Fruit fly (Drosophila melanogaster) whole organism, embryonic: ENCODE results near the gene Prp16.

ENCODE experiments used
- Adf1 ChIP-seq: fragments of 200-800 bp; sonication (Bioruptor generic); IDR thresholded peaks from 2 replicates; pipeline ENCODE4 v1.3.6; 2022; ENCODE audit warnings: missing biosample characterization, missing genetic modification characterization
- Atf6 ChIP-seq: fragments of 200-800 bp; sonication (Bioruptor generic); IDR thresholded peaks from 2 replicates; pipeline ENCODE4 v1.3.6; 2022; ENCODE audit warnings: missing biosample characterization, missing genetic modification characterization
- BEAF-32 ChIP-seq: fragments of 200-800 bp; sonication (Bioruptor generic); optimal IDR thresholded peaks from 3 replicates; lab custom pipeline; 2017; ENCODE audit warnings: missing biosample characterization, missing genetic modification characterization, mild to moderate bottlenecking, moderate library complexity, missing genetic modification reagents
- Bgb ChIP-seq: fragments of 200-800 bp; sonication (Bioruptor generic); IDR thresholded peaks from 2 replicates; pipeline ENCODE4 v1.3.6; 2022; ENCODE audit warnings: missing biosample characterization, missing genetic modification characterization; ENCODE audit not compliant: partially characterized antibody
- BtbVII ChIP-seq: fragments of 200-800 bp; sonication (Bioruptor generic); optimal IDR thresholded peaks from 3 replicates; lab custom pipeline; 2017; ENCODE audit warnings: missing biosample characterization, mild to moderate bottlenecking, missing genetic modification characterization
- CG10147 ChIP-seq: fragments of 200-800 bp; sonication (Bioruptor generic); optimal IDR thresholded peaks from 2 replicates; lab custom pipeline; 2019; ENCODE audit warnings: missing biosample characterization, mild to moderate bottlenecking, missing genetic modification characterization, moderate library complexity
- CG10979 ChIP-seq: fragments of 200-800 bp; sonication (Bioruptor generic); optimal IDR thresholded peaks from 2 replicates; lab custom pipeline; 2018; ENCODE audit warnings: missing biosample characterization, mild to moderate bottlenecking, missing genetic modification characterization, moderate library complexity
- CG12659 ChIP-seq: fragments of 200-800 bp; sonication (Bioruptor generic); optimal IDR thresholded peaks from 3 replicates; lab custom pipeline; 2017; ENCODE audit warnings: mild to moderate bottlenecking, missing biosample characterization, missing genetic modification reagents, missing genetic modification characterization
- CG13287 ChIP-seq: fragments of 200-800 bp; sonication (Bioruptor generic); IDR thresholded peaks from 2 replicates; pipeline ENCODE4 v1.3.6; 2022; ENCODE audit warnings: missing biosample characterization, missing genetic modification characterization; ENCODE audit not compliant: partially characterized antibody
- CG14710 ChIP-seq: fragments of 200-800 bp; sonication (Bioruptor generic); optimal IDR thresholded peaks from 3 replicates; lab custom pipeline; 2019; ENCODE audit warnings: missing biosample characterization, mild to moderate bottlenecking, missing genetic modification characterization, moderate library complexity
- CG15601 ChIP-seq: fragments of 200-800 bp; sonication (Bioruptor generic); optimal IDR thresholded peaks from 3 replicates; lab custom pipeline; 2019; ENCODE audit warnings: missing biosample characterization, mild to moderate bottlenecking, missing genetic modification characterization, moderate library complexity
- CG15696 ChIP-seq: fragments of 200-800 bp; sonication (Bioruptor generic); optimal IDR thresholded peaks from 2 replicates; lab custom pipeline; 2019; ENCODE audit warnings: missing biosample characterization, mild to moderate bottlenecking, missing genetic modification characterization, moderate library complexity
- CG16813 ChIP-seq: fragments of 200-800 bp; sonication (Bioruptor generic); IDR thresholded peaks from 3 replicates; pipeline ENCODE4 v1.3.6; 2022; ENCODE audit warnings: missing biosample characterization, missing genetic modification characterization; ENCODE audit not compliant: partially characterized antibody
- CG17359 ChIP-seq: fragments of 200-800 bp; sonication (Bioruptor generic); optimal IDR thresholded peaks from 3 replicates; lab custom pipeline; 2018; ENCODE audit warnings: missing biosample characterization, mild to moderate bottlenecking, missing genetic modification characterization, moderate library complexity
- CG18262 ChIP-seq: fragments of 200-800 bp; optimal IDR thresholded peaks from 3 replicates; lab custom pipeline; 2019; ENCODE audit warnings: missing biosample characterization, mild to moderate bottlenecking, missing genetic modification characterization, moderate library complexity
- CG18599 ChIP-seq: fragments of 200-800 bp; sonication (Bioruptor generic); optimal IDR thresholded peaks from 3 replicates; lab custom pipeline; 2017; ENCODE audit warnings: missing biosample characterization, missing genetic modification characterization, mild to moderate bottlenecking, moderate library complexity, missing genetic modification reagents
- CG2116 ChIP-seq: fragments of 200-800 bp; sonication (Bioruptor generic); optimal IDR thresholded peaks from 3 replicates; lab custom pipeline; 2018; ENCODE audit warnings: missing biosample characterization, mild to moderate bottlenecking, missing genetic modification characterization
- CG2120 ChIP-seq: fragments of 200-800 bp; sonication (Bioruptor generic); optimal IDR thresholded peaks from 3 replicates; lab custom pipeline; 2016; ENCODE audit warnings: missing biosample characterization, missing genetic modification characterization
- CG2202 ChIP-seq: fragments of 200-800 bp; sonication (Bioruptor generic); optimal IDR thresholded peaks from 2 replicates; lab custom pipeline; 2018; ENCODE audit warnings: missing biosample characterization, mild to moderate bottlenecking, missing genetic modification characterization
- CG30403 ChIP-seq: fragments of 200-800 bp; sonication (Bioruptor generic); optimal IDR thresholded peaks from 3 replicates; lab custom pipeline; 2016; ENCODE audit warnings: missing biosample characterization, missing genetic modification characterization
- CG6689 ChIP-seq: fragments of 200-800 bp; sonication (Bioruptor generic); IDR thresholded peaks from 2 replicates; pipeline ENCODE4 v1.3.6; 2022; ENCODE audit warnings: missing biosample characterization, missing genetic modification characterization
- CG6813 ChIP-seq: fragments of 200-800 bp; sonication (Bioruptor generic); optimal IDR thresholded peaks from 2 replicates; lab custom pipeline; 2017; ENCODE audit warnings: missing biosample characterization, missing genetic modification characterization, mild to moderate bottlenecking, moderate library complexity, missing genetic modification reagents
- CG8359 ChIP-seq: fragments of 200-800 bp; sonication (Bioruptor generic); optimal IDR thresholded peaks from 2 replicates; lab custom pipeline; 2017; ENCODE audit warnings: missing biosample characterization, mild to moderate bottlenecking, missing genetic modification characterization, borderline replicate concordance
- CG8478 ChIP-seq: fragments of >200 bp; optimal IDR thresholded peaks from 2 replicates; lab custom pipeline; 2018
- CG9215 ChIP-seq: fragments of 200-800 bp; sonication (Bioruptor generic); IDR thresholded peaks from 2 replicates; pipeline ENCODE4 v1.3.6; 2022; ENCODE audit warnings: missing biosample characterization, missing genetic modification characterization
- CG9817 ChIP-seq: fragments of 200-800 bp; sonication (Bioruptor generic); optimal IDR thresholded peaks from 2 replicates; lab custom pipeline; 2018; ENCODE audit warnings: missing biosample characterization, mild to moderate bottlenecking, missing genetic modification characterization, moderate library complexity
- Chrac-16 ChIP-seq: fragments of 200-800 bp; sonication (Bioruptor generic); optimal IDR thresholded peaks from 3 replicates; lab custom pipeline; 2016; ENCODE audit warnings: missing biosample characterization, missing genetic modification characterization
- Dref ChIP-seq: fragments of 200-800 bp; sonication (Bioruptor generic); IDR thresholded peaks from 2 replicates; pipeline ENCODE4 v1.3.6; 2022; ENCODE audit warnings: missing biosample characterization, missing genetic modification characterization
- HHEX ChIP-seq: fragments of 200-800 bp; sonication (Bioruptor generic); optimal IDR thresholded peaks from 3 replicates; lab custom pipeline; 2017; ENCODE audit warnings: missing biosample characterization, mild to moderate bottlenecking, missing genetic modification characterization, missing genetic modification reagents
- Kr ChIP-seq: fragments of 200-800 bp; sonication (Bioruptor generic); optimal IDR thresholded peaks from 2 replicates; lab custom pipeline; 2017; ENCODE audit warnings: missing biosample characterization, mild to moderate bottlenecking, missing genetic modification characterization
- Nf-YB ChIP-seq: fragments of 200-800 bp; sonication (Bioruptor generic); optimal IDR thresholded peaks from 3 replicates; lab custom pipeline; 2019; ENCODE audit warnings: missing biosample characterization, mild to moderate bottlenecking, missing genetic modification characterization, moderate library complexity
- Rfx ChIP-seq: fragments of 200-800 bp; sonication (Bioruptor generic); IDR thresholded peaks from 2 replicates; pipeline ENCODE4 v1.3.6; 2022; ENCODE audit warnings: missing biosample characterization, missing genetic modification characterization
- Spps ChIP-seq: fragments of 200-800 bp; sonication (Bioruptor generic); optimal IDR thresholded peaks from 2 replicates; lab custom pipeline; 2018; ENCODE audit warnings: missing biosample characterization, mild to moderate bottlenecking, missing genetic modification characterization
- Sry-δ ChIP-seq: fragments of 200-800 bp; sonication (Bioruptor generic); optimal IDR thresholded peaks from 2 replicates; lab custom pipeline; 2016; ENCODE audit warnings: missing biosample characterization, missing genetic modification characterization
- Ssrp ChIP-seq: fragments of 200-800 bp; sonication (Bioruptor generic); optimal IDR thresholded peaks from 2 replicates; lab custom pipeline; 2018; ENCODE audit warnings: missing biosample characterization, mild to moderate bottlenecking, missing genetic modification characterization, moderate library complexity
- al ChIP-seq: fragments of 200-800 bp; sonication (Bioruptor generic); IDR thresholded peaks from 2 replicates; pipeline ENCODE4 v1.3.6; 2022; ENCODE audit warnings: missing biosample characterization, missing genetic modification characterization
- ewg ChIP-seq: fragments of 200-800 bp; sonication (Bioruptor generic); optimal IDR thresholded peaks from 3 replicates; lab custom pipeline; 2017; ENCODE audit warnings: mild to moderate bottlenecking, missing biosample characterization, missing genetic modification reagents, missing genetic modification characterization
- ham ChIP-seq: fragments of 200-800 bp; sonication (Bioruptor generic); IDR thresholded peaks from 2 replicates; pipeline ENCODE4 v1.3.6; 2022; ENCODE audit warnings: missing biosample characterization, missing genetic modification characterization
- hb ChIP-seq: fragments of 200-800 bp; sonication (Bioruptor generic); IDR thresholded peaks from 3 replicates; pipeline ENCODE4 v1.3.6; 2022; ENCODE audit warnings: missing biosample characterization, missing genetic modification characterization; ENCODE audit not compliant: partially characterized antibody
- insv ChIP-seq, 2 experiments: fragments of 200-800 bp; sonication (Bioruptor generic); optimal IDR thresholded peaks; 3 replicates each; lab custom pipeline; 2016 to 2018; ENCODE audit warnings: missing biosample characterization in 2 of 2, missing genetic modification characterization in 2 of 2
- kah ChIP-seq: fragments of 200-800 bp; sonication (Bioruptor generic); optimal IDR thresholded peaks from 2 replicates; lab custom pipeline; 2018; ENCODE audit warnings: missing biosample characterization, mild to moderate bottlenecking, missing genetic modification characterization
- mld ChIP-seq: fragments of 200-800 bp; sonication (Bioruptor generic); IDR thresholded peaks from 3 replicates; pipeline ENCODE4 v1.3.6; 2022; ENCODE audit warnings: missing biosample characterization, missing genetic modification characterization; ENCODE audit not compliant: partially characterized antibody
- nerfin-1 ChIP-seq: fragments of 200-800 bp; sonication (Bioruptor generic); optimal IDR thresholded peaks from 3 replicates; lab custom pipeline; 2019; ENCODE audit warnings: missing biosample characterization, mild to moderate bottlenecking, missing genetic modification characterization, moderate library complexity
- pnt ChIP-seq: fragments of 200-800 bp; sonication (Bioruptor generic); optimal IDR thresholded peaks from 3 replicates; lab custom pipeline; 2016; ENCODE audit warnings: missing biosample characterization, missing genetic modification characterization
- prd ChIP-seq, 3 experiments: fragments of >200 bp in 2 of 3; fragments of 200-800 bp in 1 of 3; sonication (Bioruptor generic) in 1 of 3; optimal IDR thresholded peaks in 2 of 3; IDR thresholded peaks in 1 of 3; 2 replicates in 2 of 3; 3 replicates in 1 of 3; pipeline versions ENCODE4 v1.3.6 to Lab custom; 2017 to 2022; ENCODE audit warnings: missing biosample characterization in 1 of 3, missing genetic modification characterization in 1 of 3
- tll ChIP-seq, 2 experiments: fragments of 200-800 bp in 1 of 2; fragments of >200 bp in 1 of 2; sonication (Bioruptor generic) in 1 of 2; optimal IDR thresholded peaks; 2 replicates each; lab custom pipeline; 2017 to 2019; ENCODE audit warnings: missing biosample characterization in 2 of 2, missing genetic modification characterization in 2 of 2, mild to moderate bottlenecking in 1 of 2, moderate library complexity in 1 of 2
- unc-4 ChIP-seq: fragments of 200-800 bp; sonication (Bioruptor generic); IDR thresholded peaks from 2 replicates; pipeline ENCODE4 v1.3.6; 2022; ENCODE audit warnings: missing biosample characterization, missing genetic modification characterization; ENCODE audit not compliant: partially characterized antibody

The Prp16 gene

dm6 chrX:14233843-14234337 lies 32.7 kb downstream of the Prp16 start, which contains the start of gene CG42271 (continued):
- TF ChIP-seq prd (optimal IDR thresholded peaks at IDR 0.05; lab: Kevin White, UChicago) (no peak), prd (GFP tag; IDR thresholded peaks at IDR 0.05; lab: Robert Waterston, UW) (peak; percentile 65; the same call in 2 of the 3 replicates), CG13287 (GFP tag; lab: Robert Waterston, UW) (peak; percentile 97), CG15601 (peak; percentile 41), CG18599 (GFP tag; lab: Kevin White, UChicago) (peak; percentile 42), Chrac-16 (GFP tag; lab: Kevin White, UChicago) (peak; percentile 37), Rfx (GFP tag; lab: Robert Waterston, UW) (peak; percentile 50; the same call in 1 of the 2 replicates), CG8478 (no peak), Dref (peak; percentile 40), CG17359 (tag; lab: Kevin White, UChicago) (peak; percentile 34), CG15696 (tag; lab: Kevin White, UChicago) (peak; percentile 55), Nf-YB (GFP tag; lab: Kevin White, UChicago) (peak; percentile 13), CG10147 (GFP tag; lab: Kevin White, UChicago) (peak; percentile 21), CG14710 (tag; lab: Kevin White, UChicago) (peak; percentile 99), CG16813 (GFP tag; lab: Robert Waterston, UW) (peak; percentile 95), nerfin-1 (tag; lab: Kevin White, UChicago) (peak; percentile 34), Atf6 (GFP tag; lab: Robert Waterston, UW) (no peak), tll (GFP tag; optimal IDR thresholded peaks at IDR 0.05; lab: Kevin White, UChicago) (no peak), kah (GFP tag; lab: Kevin White, UChicago) (no peak), CG9817 (tag; lab: Kevin White, UChicago) (peak; percentile 57), Sry-δ (GFP tag; lab: Kevin White, UChicago) (peak; percentile 74), BEAF-32 (GFP tag; lab: Kevin White, UChicago) (peak; percentile 82), pnt (GFP tag; lab: Kevin White, UChicago) (no peak), CG30403 (GFP tag; lab: Kevin White, UChicago) (peak; percentile 43), Spps (tag; lab: Kevin White, UChicago) (peak; percentile 13), ham (no peak), insv (GFP tag; optimal IDR thresholded peaks at IDR 0.05; lab: Kevin White, UChicago) (peak; percentile 58 to 98), Adf1 (GFP tag; lab: Robert Waterston, UW) (peak; percentile 25; the same call in 1 of the 2 replicates), HHEX (peak; percentile 8), CG2116 (peak; percentile 60), hb (GFP tag; lab: Robert Waterston, UW) (peak; percentile 93), unc-4 (GFP tag; lab: Robert Waterston, UW) (peak; percentile 96), Ssrp (tag; lab: Kevin White, UChicago) (peak; percentile 40), BtbVII (GFP tag; lab: Kevin White, UChicago) (peak; percentile 3), Bgb (GFP tag; lab: Robert Waterston, UW) (peak; percentile 85), mld (peak; percentile 87), CG2120 (GFP tag; lab: Kevin White, UChicago) (peak; percentile 5), ewg (GFP tag; lab: Kevin White, UChicago) (peak; percentile 5), CG6689 (GFP tag; lab: Robert Waterston, UW) (0 out of 2 replicates have a peak, but pooled peaks have one; percentile 12), al (GFP tag; lab: Robert Waterston, UW) (0 out of 2 replicates have a peak, but pooled peaks have one; percentile 30), CG8359 (peak; percentile 18), CG10979 (tag; lab: Kevin White, UChicago) (peak; percentile 5), CG12659 (peak; percentile 79), CG6813 (GFP tag; lab: Kevin White, UChicago) (peak; percentile 25), CG2202 (no peak), CG9215 (0 out of 2 replicates have a peak, but pooled peaks have one; percentile 24), CG18262 (tag; lab: Kevin White, UChicago) (peak; percentile 53), Kr (GFP tag; lab: Kevin White, UChicago) (no peak)
